Worm (Caenorhabditis elegans) whole organism, L3 larva: Measurements from ENCODE around the gene R07C12.3.
"Not testable (repeated sequence)": the region's sequence is repeated elsewhere in the genome, so short reads cannot be mapped to it uniquely, and the experiment has no call there.

ENCODE experiments used
- R02D3.7 ChIP-seq: fragments of 150-350 bp; optimal IDR thresholded peaks from 2 replicates; lab custom pipeline; 2014; ENCODE audit warnings: missing biosample characterization, missing genetic modification characterization
- ZK546.5 ChIP-seq: sonication (generic microtip); optimal IDR thresholded peaks from 2 replicates; lab custom pipeline; 2017; ENCODE audit warnings: missing biosample characterization, missing genetic modification characterization
- aly-2 ChIP-seq: fragments of 150-350 bp; optimal IDR thresholded peaks from 2 replicates; lab custom pipeline; 2014; ENCODE audit warnings: missing biosample characterization, missing genetic modification characterization
- ceh-16 ChIP-seq: sonication (generic microtip); optimal IDR thresholded peaks from 2 replicates; lab custom pipeline; 2017; ENCODE audit warnings: missing biosample characterization, missing genetic modification characterization
- ceh-28 ChIP-seq: fragments of 150-350 bp; optimal IDR thresholded peaks from 2 replicates; lab custom pipeline; 2014; ENCODE audit warnings: missing biosample characterization, missing genetic modification reagents, missing genetic modification characterization
- ceh-82 ChIP-seq: fragments of 150-350 bp; optimal IDR thresholded peaks from 2 replicates; lab custom pipeline; 2014; ENCODE audit warnings: missing biosample characterization, missing genetic modification characterization
- ceh-9 ChIP-seq: sonication (generic microtip); optimal IDR thresholded peaks from 2 replicates; lab custom pipeline; 2018; ENCODE audit warnings: missing biosample characterization, missing genetic modification characterization
- daf-12 ChIP-seq: fragments of 150-350 bp; optimal IDR thresholded peaks from 2 replicates; lab custom pipeline; 2014; ENCODE audit warnings: missing biosample characterization, missing genetic modification reagents, missing genetic modification characterization
- egl-27 ChIP-seq: sonication (generic microtip); optimal IDR thresholded peaks from 4 replicates; lab custom pipeline; 2017; ENCODE audit warnings: missing biosample characterization, missing genetic modification reagents, missing genetic modification characterization
- egl-5 ChIP-seq: fragments of 150-350 bp; optimal IDR thresholded peaks from 2 replicates; lab custom pipeline; 2017; ENCODE audit warnings: missing biosample characterization, missing genetic modification reagents, missing genetic modification characterization, inconsistent platforms
- elt-1 ChIP-seq: fragments of 150-350 bp; optimal IDR thresholded peaks from 2 replicates; lab custom pipeline; 2014; ENCODE audit warnings: missing biosample characterization, missing genetic modification characterization
- elt-2 ChIP-seq: sonication (generic microtip); optimal IDR thresholded peaks from 2 replicates; lab custom pipeline; 2016; ENCODE audit warnings: missing genetic modification reagents, mild to moderate bottlenecking, missing genetic modification characterization, missing compliant biosample characterization
- elt-3 ChIP-seq, 3 experiments: fragments of 150-350 bp in 1 of 3; sonication (generic microtip) in 2 of 3; optimal IDR thresholded peaks; 2 replicates in 2 of 3; 4 replicates in 1 of 3; lab custom pipeline; 2014 to 2017; ENCODE audit warnings: missing biosample characterization in 3 of 3, missing genetic modification characterization in 3 of 3
- eor-1 ChIP-seq, 2 experiments: fragments of 150-350 bp; optimal IDR thresholded peaks; 2 replicates each; lab custom pipeline; 2014 to 2018; ENCODE audit warnings: missing biosample characterization in 2 of 2, missing genetic modification characterization in 2 of 2
- fkh-10 ChIP-seq: sonication (generic microtip); optimal IDR thresholded peaks from 2 replicates; lab custom pipeline; 2017; ENCODE audit warnings: missing biosample characterization, missing genetic modification reagents, missing genetic modification characterization
- fkh-2 ChIP-seq: fragments of 150-350 bp; optimal IDR thresholded peaks from 2 replicates; lab custom pipeline; 2014; ENCODE audit warnings: missing biosample characterization, missing genetic modification reagents, missing genetic modification characterization
- fos-1 ChIP-seq: fragments of 150-350 bp; optimal IDR thresholded peaks from 2 replicates; lab custom pipeline; 2014; ENCODE audit warnings: missing biosample characterization, missing genetic modification characterization
- jun-1 ChIP-seq: fragments of 150-350 bp; optimal IDR thresholded peaks from 2 replicates; lab custom pipeline; 2014; ENCODE audit warnings: missing biosample characterization, missing genetic modification reagents, missing genetic modification characterization
- lin-15B ChIP-seq: fragments of 150-350 bp; optimal IDR thresholded peaks from 2 replicates; lab custom pipeline; 2014; ENCODE audit warnings: missing biosample characterization, missing genetic modification characterization
- lsy-12 ChIP-seq: sonication (generic microtip); optimal IDR thresholded peaks from 2 replicates; lab custom pipeline; 2016; ENCODE audit warnings: mild to moderate bottlenecking, missing genetic modification characterization, missing compliant biosample characterization
- mdl-1 ChIP-seq: fragments of 150-350 bp; optimal IDR thresholded peaks from 2 replicates; lab custom pipeline; 2014; ENCODE audit warnings: missing biosample characterization, missing genetic modification characterization
- mml-1 ChIP-seq: fragments of 150-350 bp; sonication (generic microtip); optimal IDR thresholded peaks from 3 replicates; lab custom pipeline; 2014; ENCODE audit warnings: missing biosample characterization, missing genetic modification characterization
- nhr-11 ChIP-seq: fragments of 150-350 bp; optimal IDR thresholded peaks from 2 replicates; lab custom pipeline; 2014; ENCODE audit warnings: missing biosample characterization, missing genetic modification characterization
- nhr-12 ChIP-seq: fragments of 150-350 bp; optimal IDR thresholded peaks from 2 replicates; lab custom pipeline; 2014; ENCODE audit warnings: missing biosample characterization, missing genetic modification characterization
- nhr-23 ChIP-seq: fragments of 150-350 bp; optimal IDR thresholded peaks from 2 replicates; lab custom pipeline; 2014; ENCODE audit warnings: missing biosample characterization, missing genetic modification reagents, missing genetic modification characterization
- nhr-43 ChIP-seq: sonication (generic microtip); optimal IDR thresholded peaks from 2 replicates; lab custom pipeline; 2016; ENCODE audit warnings: mild to moderate bottlenecking, missing genetic modification characterization, missing compliant biosample characterization; ENCODE audit not compliant: poor library complexity, severe bottlenecking
- nhr-67 ChIP-seq: fragments of 150-350 bp; optimal IDR thresholded peaks from 2 replicates; lab custom pipeline; 2014; ENCODE audit warnings: missing biosample characterization, missing genetic modification characterization
- nhr-76 ChIP-seq: fragments of 150-350 bp; sonication (generic microtip); optimal IDR thresholded peaks from 5 replicates; lab custom pipeline; 2014; ENCODE audit warnings: missing biosample characterization, missing genetic modification characterization
- nhr-77 ChIP-seq: fragments of 150-350 bp; optimal IDR thresholded peaks from 2 replicates; lab custom pipeline; 2014; ENCODE audit warnings: missing biosample characterization, missing genetic modification characterization
- pha-4 ChIP-seq: fragments of 150-350 bp; optimal IDR thresholded peaks from 2 replicates; lab custom pipeline; 2014; ENCODE audit warnings: missing biosample characterization, missing genetic modification reagents, missing genetic modification characterization
- pqm-1 ChIP-seq: fragments of 150-350 bp; optimal IDR thresholded peaks from 2 replicates; lab custom pipeline; 2017; ENCODE audit warnings: missing biosample characterization, missing genetic modification characterization, inconsistent platforms
- skn-1 ChIP-seq: fragments of 150-350 bp; optimal IDR thresholded peaks from 2 replicates; lab custom pipeline; 2014; ENCODE audit warnings: missing biosample characterization, missing genetic modification characterization
- snpc-4 ChIP-seq: fragments of 150-350 bp; optimal IDR thresholded peaks from 2 replicates; lab custom pipeline; 2014; ENCODE audit warnings: missing biosample characterization, missing genetic modification characterization
- unc-39 ChIP-seq: sonication (generic microtip); optimal IDR thresholded peaks from 4 replicates; lab custom pipeline; 2017; ENCODE audit warnings: missing biosample characterization, missing genetic modification characterization
- unc-62 ChIP-seq: fragments of 150-350 bp; sonication (generic microtip); optimal IDR thresholded peaks from 4 replicates; lab custom pipeline; 2014; ENCODE audit warnings: missing biosample characterization, missing genetic modification reagents, missing genetic modification characterization
- ztf-11 ChIP-seq: fragments of 150-350 bp; optimal IDR thresholded peaks from 2 replicates; lab custom pipeline; 2014; ENCODE audit warnings: missing biosample characterization, missing genetic modification characterization

R07C12.3 gene

ce11 chrIV:4141311-4141710, 3.6 kb upstream of the R07C12.3 start, which contains the start of gene F49F1.11:
Gene F49F1.11 (minus strand): TSS chrIV:4141411.
- TF ChIP-seq unc-39 (tag; lab: Kevin White, UChicago) = no peak
- TF ChIP-seq nhr-77 (tag; lab: Kevin White, UChicago) = no peak
- no peak for TF ChIP-seq R02D3.7 (tag; lab: Kevin White, UChicago)
- TF ChIP-seq unc-62 = no peak
- TF ChIP-seq egl-5 (tag; lab: Kevin White, UChicago) = no peak
- no peak for TF ChIP-seq elt-1 (tag; lab: Kevin White, UChicago)
- TF ChIP-seq mdl-1 (tag; lab: Kevin White, UChicago) = no peak
- TF ChIP-seq fkh-2 = no peak
- TF ChIP-seq mml-1 (tag; lab: Kevin White, UChicago) = no peak
- TF ChIP-seq aly-2 (tag; lab: Kevin White, UChicago) = no peak
- no peak for TF ChIP-seq ceh-16 (tag; lab: Kevin White, UChicago)
- no peak for TF ChIP-seq jun-1 (tag; lab: Kevin White, UChicago)
- TF ChIP-seq ceh-82 (tag; lab: Kevin White, UChicago) = no peak
- TF ChIP-seq skn-1 (tag; lab: Kevin White, UChicago) = no peak
- no peak for TF ChIP-seq eor-1 (tag; optimal IDR thresholded peaks at IDR 0.05; lab: Kevin White, UChicago)
- TF ChIP-seq ZK546.5 = no peak
- no peak for TF ChIP-seq ztf-11 (tag; lab: Kevin White, UChicago)
- TF ChIP-seq egl-27 (tag; lab: Kevin White, UChicago) = no peak

- TF ChIP-seq nhr-43, ceh-16, pqm-1 (tag; lab: Kevin White, UChicago): not testable (repeated sequence)
These were observed 1.9 kb upstream of the R07C12.3 start, which contains the start of gene F49F1.12 for ce11 chrIV:4142986-4143385. Gene F49F1.12 (minus strand): TSS chrIV:4143086.

- TF ChIP-seq mdl-1 (tag; lab: Kevin White, UChicago) = no peak
- TF ChIP-seq unc-39 (tag; lab: Kevin White, UChicago) = no peak
- TF ChIP-seq pqm-1 (tag; lab: Kevin White, UChicago) = peak; percentile 83
- peak; percentile 53 for TF ChIP-seq jun-1 (tag; lab: Kevin White, UChicago)
- no peak for TF ChIP-seq egl-27 (tag; lab: Kevin White, UChicago)
- no peak for TF ChIP-seq nhr-76 (tag; lab: Kevin White, UChicago)
- TF ChIP-seq ceh-9 (tag; lab: Kevin White, UChicago) = no peak
- TF ChIP-seq egl-5 (tag; lab: Kevin White, UChicago) = no peak
- no peak for TF ChIP-seq fkh-10 (GFP tag; lab: Kevin White, UChicago)
- no peak for TF ChIP-seq daf-12 (tag; lab: Kevin White, UChicago)
- TF ChIP-seq elt-2 = peak; percentile 93
- TF ChIP-seq ceh-28 = no peak
- TF ChIP-seq lin-15B (tag; lab: Kevin White, UChicago) = no peak
- TF ChIP-seq skn-1 (tag; lab: Kevin White, UChicago) = no peak
- no peak for TF ChIP-seq fkh-2
- TF ChIP-seq elt-3 (tag; optimal IDR thresholded peaks at IDR 0.05; lab: Kevin White, UChicago) = no peak
- TF ChIP-seq ZK546.5 = no peak
- TF ChIP-seq fos-1 (tag; lab: Kevin White, UChicago) = no peak
- TF ChIP-seq nhr-67 (tag; lab: Kevin White, UChicago) = no peak
- TF ChIP-seq pha-4 (tag; lab: Kevin White, UChicago) = peak; percentile 42
- TF ChIP-seq nhr-23 (tag; lab: Kevin White, UChicago) = no peak
- no peak for TF ChIP-seq lsy-12
- TF ChIP-seq nhr-11 (tag; lab: Kevin White, UChicago) = no peak
- TF ChIP-seq unc-62 = no peak
- no peak for TF ChIP-seq ceh-16 (tag; lab: Kevin White, UChicago)
These were observed 3.0 kb downstream of the R07C12.3 start for ce11 chrIV:4147891-4148290.

- TF ChIP-seq snpc-4 (tag; lab: Kevin White, UChicago) (no peak), egl-27 (tag; lab: Kevin White, UChicago) (no peak), elt-2 (peak; percentile 51), nhr-12 (tag; lab: Kevin White, UChicago) (no peak), nhr-23 (tag; lab: Kevin White, UChicago) (no peak), fkh-10 (GFP tag; lab: Kevin White, UChicago) (no peak), lin-15B (tag; lab: Kevin White, UChicago) (no peak), ceh-16 (tag; lab: Kevin White, UChicago) (no peak)
These were observed 5.3 kb downstream of the R07C12.3 start for ce11 chrIV:4150138-4150537.
